Worm (Caenorhabditis elegans) whole organism, L2 larva: ENCODE data around the gene pes-10.

Source experiments
- R02D3.7 ChIP-seq: fragments of 150-350 bp; optimal IDR thresholded peaks from 2 replicates; lab custom pipeline; 2014; ENCODE audit warnings: missing biosample characterization, missing genetic modification characterization
- elt-1 ChIP-seq: fragments of 150-350 bp; optimal IDR thresholded peaks from 2 replicates; lab custom pipeline; 2014; ENCODE audit warnings: missing biosample characterization, missing genetic modification characterization
- unc-62 ChIP-seq: fragments of 150-350 bp; optimal IDR thresholded peaks from 2 replicates; lab custom pipeline; 2014; ENCODE audit warnings: missing biosample characterization, missing genetic modification reagents, missing genetic modification characterization

- TF ChIP-seq elt-1 = no peak
- TF ChIP-seq R02D3.7 = no peak
- no peak for TF ChIP-seq unc-62 (GFP tag; lab: Kevin White, UChicago)
Measured at ce11 chrII:12878697-12879096, 31.1 kb upstream of the pes-10 start.
